Fruit fly (Drosophila melanogaster) whole organism, embryonic: ENCODE data around the gene msl-3.
A peak's percentile ranks its signal among the peaks of the same experiment; 100 is the strongest.

Experiments
- Atf-2 ChIP-seq: fragments of 200-800 bp; sonication (Bioruptor generic); optimal IDR thresholded peaks from 2 replicates; lab custom pipeline; 2016; ENCODE audit warnings: missing biosample characterization, missing genetic modification characterization
- Atf6 ChIP-seq: fragments of 200-800 bp; sonication (Bioruptor generic); IDR thresholded peaks from 2 replicates; pipeline ENCODE4 v1.3.6; 2022; ENCODE audit warnings: missing biosample characterization, missing genetic modification characterization
- BtbVII ChIP-seq: fragments of 200-800 bp; sonication (Bioruptor generic); optimal IDR thresholded peaks from 3 replicates; lab custom pipeline; 2017; ENCODE audit warnings: missing biosample characterization, mild to moderate bottlenecking, missing genetic modification characterization
- CG10654 ChIP-seq: fragments of 200-800 bp; sonication (Bioruptor generic); optimal IDR thresholded peaks from 2 replicates; lab custom pipeline; 2016; ENCODE audit warnings: missing biosample characterization, missing genetic modification characterization
- CG13123 ChIP-seq: fragments of 200-800 bp; sonication (Bioruptor generic); optimal IDR thresholded peaks from 2 replicates; lab custom pipeline; 2016; ENCODE audit warnings: missing biosample characterization, missing genetic modification characterization
- CG13624 ChIP-seq: fragments of 200-800 bp; sonication (Bioruptor generic); optimal IDR thresholded peaks from 2 replicates; lab custom pipeline; 2016; ENCODE audit warnings: missing biosample characterization, missing genetic modification characterization
- CG15073 ChIP-seq: fragments of 200-800 bp; sonication (Bioruptor generic); optimal IDR thresholded peaks from 2 replicates; lab custom pipeline; 2016; ENCODE audit warnings: missing biosample characterization, missing genetic modification characterization
- CG1647 ChIP-seq: fragments of 200-800 bp; sonication (Bioruptor generic); optimal IDR thresholded peaks from 3 replicates; lab custom pipeline; 2016; ENCODE audit warnings: missing biosample characterization, missing genetic modification characterization
- CG17912 ChIP-seq: fragments of 200-800 bp; sonication (Bioruptor generic); optimal IDR thresholded peaks from 2 replicates; lab custom pipeline; 2018; ENCODE audit warnings: missing biosample characterization, mild to moderate bottlenecking, missing genetic modification characterization
- CG2678 ChIP-seq: fragments of 200-800 bp; sonication (Bioruptor generic); optimal IDR thresholded peaks from 3 replicates; lab custom pipeline; 2019; ENCODE audit warnings: missing biosample characterization, mild to moderate bottlenecking, missing genetic modification characterization, moderate library complexity
- CG2875 ChIP-seq: fragments of 200-800 bp; sonication (Bioruptor generic); optimal IDR thresholded peaks from 2 replicates; lab custom pipeline; 2017; ENCODE audit warnings: missing biosample characterization, mild to moderate bottlenecking, missing genetic modification characterization, missing genetic modification reagents
- CG30431 ChIP-seq: fragments of 200-800 bp; sonication (Bioruptor generic); optimal IDR thresholded peaks from 2 replicates; lab custom pipeline; 2017; ENCODE audit warnings: missing biosample characterization, missing genetic modification characterization
- CG33557 ChIP-seq: fragments of 200-800 bp; sonication (Bioruptor generic); optimal IDR thresholded peaks from 2 replicates; lab custom pipeline; 2019; ENCODE audit warnings: missing biosample characterization, mild to moderate bottlenecking, missing genetic modification characterization, moderate library complexity
- CG34376 ChIP-seq: fragments of 200-800 bp; sonication (Bioruptor generic); optimal IDR thresholded peaks from 2 replicates; lab custom pipeline; 2018; ENCODE audit warnings: missing biosample characterization, mild to moderate bottlenecking, missing genetic modification characterization
- CG3838 ChIP-seq: fragments of 200-800 bp; sonication (Bioruptor generic); optimal IDR thresholded peaks from 3 replicates; lab custom pipeline; 2016; ENCODE audit warnings: missing biosample characterization, missing genetic modification characterization
- CG3995 ChIP-seq: fragments of 200-800 bp; sonication (Bioruptor generic); optimal IDR thresholded peaks from 3 replicates; lab custom pipeline; 2016; ENCODE audit warnings: missing biosample characterization, missing genetic modification characterization
- CG4820 ChIP-seq: fragments of 200-800 bp; sonication (Bioruptor generic); optimal IDR thresholded peaks from 3 replicates; lab custom pipeline; 2016; ENCODE audit warnings: missing biosample characterization, missing genetic modification characterization
- CG5180 ChIP-seq: fragments of 200-800 bp; sonication (Bioruptor generic); optimal IDR thresholded peaks from 3 replicates; lab custom pipeline; 2017; ENCODE audit warnings: missing biosample characterization, missing genetic modification characterization, mild to moderate bottlenecking, moderate library complexity, missing genetic modification reagents
- CG6791 ChIP-seq: fragments of 200-800 bp; sonication (Bioruptor generic); IDR thresholded peaks from 3 replicates; pipeline ENCODE4 v1.3.6; 2022; ENCODE audit warnings: missing biosample characterization, missing genetic modification characterization; ENCODE audit not compliant: partially characterized antibody
- CG7745 ChIP-seq: fragments of 200-800 bp; sonication (Bioruptor generic); optimal IDR thresholded peaks from 2 replicates; lab custom pipeline; 2018; ENCODE audit warnings: missing biosample characterization, mild to moderate bottlenecking, missing genetic modification characterization, moderate library complexity
- CG9215 ChIP-seq: fragments of 200-800 bp; sonication (Bioruptor generic); IDR thresholded peaks from 2 replicates; pipeline ENCODE4 v1.3.6; 2022; ENCODE audit warnings: missing biosample characterization, missing genetic modification characterization
- CG9817 ChIP-seq: fragments of 200-800 bp; sonication (Bioruptor generic); optimal IDR thresholded peaks from 2 replicates; lab custom pipeline; 2018; ENCODE audit warnings: missing biosample characterization, mild to moderate bottlenecking, missing genetic modification characterization, moderate library complexity
- CHES-1-like ChIP-seq: fragments of 200-800 bp; sonication (Bioruptor generic); optimal IDR thresholded peaks from 2 replicates; lab custom pipeline; 2016; ENCODE audit warnings: missing biosample characterization, missing genetic modification characterization
- Chrac-16 ChIP-seq: fragments of 200-800 bp; sonication (Bioruptor generic); optimal IDR thresholded peaks from 3 replicates; lab custom pipeline; 2016; ENCODE audit warnings: missing biosample characterization, missing genetic modification characterization
- HLH54F ChIP-seq: fragments of 200-800 bp; sonication (Bioruptor generic); optimal IDR thresholded peaks from 3 replicates; lab custom pipeline; 2016; ENCODE audit warnings: missing biosample characterization, missing genetic modification characterization
- HmgD ChIP-seq: fragments of 200-800 bp; sonication (Bioruptor generic); optimal IDR thresholded peaks from 3 replicates; lab custom pipeline; 2016; ENCODE audit warnings: missing biosample characterization, missing genetic modification characterization
- HmgZ ChIP-seq: fragments of 200-800 bp; sonication (Bioruptor generic); optimal IDR thresholded peaks from 2 replicates; lab custom pipeline; 2018; ENCODE audit warnings: missing biosample characterization, mild to moderate bottlenecking, missing genetic modification characterization
- Mes4 ChIP-seq: fragments of 200-800 bp; sonication (Bioruptor generic); optimal IDR thresholded peaks from 2 replicates; lab custom pipeline; 2016; ENCODE audit warnings: missing biosample characterization, missing genetic modification characterization
- PHDP ChIP-seq: fragments of 200-800 bp; sonication (Bioruptor generic); optimal IDR thresholded peaks from 3 replicates; lab custom pipeline; 2018; ENCODE audit warnings: missing biosample characterization, mild to moderate bottlenecking, missing genetic modification characterization, moderate library complexity
- Rfx ChIP-seq: fragments of 200-800 bp; sonication (Bioruptor generic); IDR thresholded peaks from 2 replicates; pipeline ENCODE4 v1.3.6; 2022; ENCODE audit warnings: missing biosample characterization, missing genetic modification characterization
- Sox100B ChIP-seq: fragments of 200-800 bp; sonication (Bioruptor generic); optimal IDR thresholded peaks from 3 replicates; lab custom pipeline; 2018; ENCODE audit warnings: missing biosample characterization, mild to moderate bottlenecking, missing genetic modification characterization
- Tbp ChIP-seq: fragments of >200 bp; optimal IDR thresholded peaks from 2 replicates; lab custom pipeline; 2018; ENCODE audit warnings: missing biosample characterization, missing genetic modification characterization
- al ChIP-seq: fragments of 200-800 bp; sonication (Bioruptor generic); IDR thresholded peaks from 2 replicates; pipeline ENCODE4 v1.3.6; 2022; ENCODE audit warnings: missing biosample characterization, missing genetic modification characterization
- bsh ChIP-seq, 2 experiments: fragments of 200-800 bp; sonication (Bioruptor generic); optimal IDR thresholded peaks; 2 replicates each; lab custom pipeline; 2017 to 2018; ENCODE audit warnings: mild to moderate bottlenecking in 2 of 2, missing biosample characterization in 2 of 2, missing genetic modification characterization in 2 of 2, moderate library complexity in 1 of 2
- chn ChIP-seq: fragments of 200-800 bp; sonication (Bioruptor generic); optimal IDR thresholded peaks from 2 replicates; lab custom pipeline; 2016; ENCODE audit warnings: missing biosample characterization, missing genetic modification characterization
- cwo ChIP-seq: fragments of 200-800 bp; sonication (Bioruptor generic); optimal IDR thresholded peaks from 3 replicates; lab custom pipeline; 2017; ENCODE audit warnings: missing biosample characterization, missing genetic modification characterization, mild to moderate bottlenecking, moderate library complexity, missing genetic modification reagents
- dati ChIP-seq: fragments of 200-800 bp; sonication (Bioruptor generic); IDR thresholded peaks from 2 replicates; pipeline ENCODE4 v1.3.6; 2022; ENCODE audit warnings: missing biosample characterization, missing genetic modification characterization
- emc ChIP-seq: fragments of 200-800 bp; sonication (Bioruptor generic); optimal IDR thresholded peaks from 2 replicates; lab custom pipeline; 2016; ENCODE audit warnings: missing biosample characterization, missing genetic modification characterization
- gcm2 ChIP-seq: fragments of 200-800 bp; sonication (Bioruptor generic); optimal IDR thresholded peaks from 2 replicates; lab custom pipeline; 2016; ENCODE audit warnings: missing biosample characterization, missing genetic modification characterization
- grn ChIP-seq: fragments of 200-800 bp; sonication (Bioruptor generic); optimal IDR thresholded peaks from 3 replicates; lab custom pipeline; 2017; ENCODE audit warnings: missing biosample characterization, missing genetic modification characterization
- her ChIP-seq: fragments of 200-800 bp; sonication (Bioruptor generic); optimal IDR thresholded peaks from 2 replicates; lab custom pipeline; 2016; ENCODE audit warnings: missing biosample characterization, missing genetic modification characterization
- odd ChIP-seq: fragments of 200-800 bp; sonication (Bioruptor generic); optimal IDR thresholded peaks from 2 replicates; lab custom pipeline; 2017; ENCODE audit warnings: missing biosample characterization, mild to moderate bottlenecking, missing genetic modification characterization
- pum ChIP-seq: fragments of 200-800 bp; sonication (Bioruptor generic); optimal IDR thresholded peaks from 2 replicates; lab custom pipeline; 2016; ENCODE audit warnings: missing biosample characterization, missing genetic modification characterization
- so ChIP-seq: fragments of 200-800 bp; sonication (Bioruptor generic); IDR thresholded peaks from 3 replicates; pipeline ENCODE4 v1.3.6; 2022; ENCODE audit warnings: missing biosample characterization, missing genetic modification characterization
- sqz ChIP-seq: fragments of 200-800 bp; sonication (Bioruptor generic); optimal IDR thresholded peaks from 3 replicates; lab custom pipeline; 2018; ENCODE audit warnings: missing biosample characterization, mild to moderate bottlenecking, missing genetic modification characterization
- stwl ChIP-seq: fragments of 200-800 bp; sonication (Bioruptor generic); optimal IDR thresholded peaks from 3 replicates; lab custom pipeline; 2018; ENCODE audit warnings: missing biosample characterization, mild to moderate bottlenecking, missing genetic modification characterization, moderate library complexity
- tx ChIP-seq: fragments of 200-800 bp; sonication (Bioruptor generic); optimal IDR thresholded peaks from 2 replicates; lab custom pipeline; 2016; ENCODE audit warnings: missing biosample characterization, missing genetic modification characterization
- wor ChIP-seq: fragments of 200-800 bp; sonication (Bioruptor generic); IDR thresholded peaks from 2 replicates; pipeline ENCODE4 v1.3.6; 2022; ENCODE audit warnings: missing biosample characterization, missing genetic modification characterization
- yki ChIP-seq: fragments of >200 bp; optimal IDR thresholded peaks from 3 replicates; lab custom pipeline; 2018

Gene msl-3

DNA sequence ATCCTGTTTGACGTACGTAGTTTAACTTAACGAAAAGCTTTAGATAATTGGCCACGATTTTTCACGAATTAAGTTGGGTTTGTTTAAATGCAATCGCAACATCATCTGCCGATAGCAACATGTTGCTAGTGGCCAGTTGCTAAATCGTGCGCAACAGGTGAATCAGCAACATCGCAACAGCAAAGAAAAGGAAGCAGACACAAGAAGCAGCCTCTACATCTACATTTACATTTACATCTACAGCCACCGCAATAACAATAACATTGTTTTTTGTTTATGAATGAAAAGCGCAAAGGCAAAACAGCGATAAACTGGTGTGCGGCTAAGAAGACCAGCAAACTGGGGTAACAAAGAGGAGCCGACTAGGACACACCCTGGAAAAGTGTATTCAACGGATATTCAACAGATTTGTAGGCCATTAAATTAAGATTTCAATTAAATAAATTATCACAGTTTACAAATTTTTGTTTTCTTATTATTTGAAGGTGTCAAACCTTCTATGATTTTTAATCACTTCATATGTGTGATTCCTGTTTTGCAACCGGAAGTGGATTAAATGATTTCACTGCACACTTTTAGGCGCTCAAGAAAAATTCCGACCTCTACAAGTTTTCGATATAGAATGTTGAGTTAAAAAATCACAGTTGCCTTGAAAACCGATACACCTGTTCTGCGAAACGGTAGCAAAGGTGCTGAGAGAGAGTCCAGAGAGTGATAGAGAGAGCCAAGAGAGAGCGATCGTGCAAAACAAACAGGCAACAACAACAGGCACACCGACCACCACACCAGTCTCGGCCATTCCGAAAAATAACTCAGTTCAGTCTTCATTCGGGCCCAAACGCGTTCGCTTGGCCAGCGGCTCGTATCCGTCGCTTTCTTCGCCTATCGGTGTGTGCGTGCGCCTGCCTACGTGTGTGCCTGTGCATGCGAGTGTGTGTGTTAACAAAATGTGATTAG is 8.6 kb upstream of the msl-3 start, which contains the start of gene melt (continued):
- peak; percentile 75 for TF ChIP-seq CG34376 (GFP tag; lab: Kevin White, UChicago)
- TF ChIP-seq chn (GFP tag; lab: Kevin White, UChicago), result peak; percentile 92
- peak; percentile 74 for TF ChIP-seq CG5180 (GFP tag; lab: Kevin White, UChicago)
- no peak for TF ChIP-seq Tbp
- peak; percentile 62 for TF ChIP-seq CG2875 (GFP tag; lab: Kevin White, UChicago)
- TF ChIP-seq tx (GFP tag; lab: Kevin White, UChicago), result peak; percentile 81
- TF ChIP-seq CHES-1-like, result peak; percentile 77
- peak; percentile 78 for TF ChIP-seq odd
- peak; percentile 93 for TF ChIP-seq Sox100B (GFP tag; lab: Kevin White, UChicago)
- TF ChIP-seq al (GFP tag; lab: Robert Waterston, UW), result peak; percentile 76
- TF ChIP-seq HmgD (GFP tag; lab: Kevin White, UChicago), result peak; percentile 42
- TF ChIP-seq HLH54F (GFP tag; lab: Kevin White, UChicago), result peak; percentile 91
- peak; percentile 70 for TF ChIP-seq emc (GFP tag; lab: Kevin White, UChicago)
- TF ChIP-seq cwo (GFP tag; lab: Kevin White, UChicago), result peak; percentile 79
- peak; percentile 62; the same call in 1 of the 2 replicates for TF ChIP-seq wor (GFP tag; lab: Robert Waterston, UW)
- peak; percentile 68 for TF ChIP-seq CG3838
- peak; percentile 84 for TF ChIP-seq Mes4 (GFP tag; lab: Kevin White, UChicago)
- TF ChIP-seq CG9215 (GFP tag; lab: Robert Waterston, UW), result peak; percentile 86
- TF ChIP-seq her (GFP tag; lab: Kevin White, UChicago), result peak; percentile 67
- TF ChIP-seq yki (lab: Kevin White, UChicago), result peak; percentile 64
- peak; percentile 66 to 81 for TF ChIP-seq bsh (GFP tag; optimal IDR thresholded peaks at IDR 0.05; lab: Kevin White, UChicago)
- TF ChIP-seq HmgZ (tag; lab: Kevin White, UChicago), result peak; percentile 74
- TF ChIP-seq sqz, result peak; percentile 60
- peak; percentile 74 for TF ChIP-seq CG9817
- TF ChIP-seq grn (GFP tag; lab: Kevin White, UChicago), result peak; percentile 24
- TF ChIP-seq stwl (tag; lab: Kevin White, UChicago), result peak; percentile 13
- peak; percentile 66 for TF ChIP-seq gcm2 (GFP tag; lab: Kevin White, UChicago)
- TF ChIP-seq CG6791 (GFP tag; lab: Robert Waterston, UW), result no peak; the same call in 2 of the 3 replicates
- peak; percentile 68 for TF ChIP-seq CG13123 (GFP tag; lab: Kevin White, UChicago)
- peak; percentile 85 for TF ChIP-seq Atf6 (GFP tag; lab: Robert Waterston, UW)
- TF ChIP-seq Rfx (GFP tag; lab: Robert Waterston, UW), result peak; percentile 82
- peak; percentile 93 for TF ChIP-seq CG2678 (tag; lab: Kevin White, UChicago)
- TF ChIP-seq pum (GFP tag; lab: Kevin White, UChicago), result peak; percentile 85
- TF ChIP-seq Chrac-16 (GFP tag; lab: Kevin White, UChicago), result peak; percentile 85
- TF ChIP-seq CG3995 (GFP tag; lab: Kevin White, UChicago), result peak; percentile 56
- TF ChIP-seq CG7745, result no peak
- TF ChIP-seq BtbVII, result peak; percentile 84
- TF ChIP-seq CG30431 (GFP tag; lab: Kevin White, UChicago), result peak; percentile 74
- peak; percentile 79 for TF ChIP-seq CG1647 (GFP tag; lab: Kevin White, UChicago)
- TF ChIP-seq CG10654 (GFP tag; lab: Kevin White, UChicago), result peak; percentile 82
- peak; percentile 63 for TF ChIP-seq CG15073 (GFP tag; lab: Kevin White, UChicago)
- TF ChIP-seq so (GFP tag; lab: Robert Waterston, UW), result peak; percentile 67; the same call in 2 of the 3 replicates
- TF ChIP-seq CG4820, result peak; percentile 85
- no peak for TF ChIP-seq CG17912 (GFP tag; lab: Kevin White, UChicago)
- TF ChIP-seq CG13624 (GFP tag; lab: Kevin White, UChicago), result peak; percentile 90
- peak; percentile 93 for TF ChIP-seq Atf-2 (GFP tag; lab: Kevin White, UChicago)
- peak; percentile 82 for TF ChIP-seq PHDP (tag; lab: Kevin White, UChicago)
- peak; percentile 78 for TF ChIP-seq CG33557 (GFP tag; lab: Kevin White, UChicago)
- TF ChIP-seq dati, result no peak
